Worm (Caenorhabditis elegans): Measurements from ENCODE around the gene erh-2.

- TF ChIP-seq ztf-11 (tag; optimal IDR thresholded peaks at IDR 0.05) (no peak), nhr-19 (GFP tag; conservative IDR thresholded peaks at IDR 0.05) (no peak), mef-2 (tag; optimal IDR thresholded peaks at IDR 0.05) (no peak), ama-1 (optimal IDR thresholded peaks at IDR 0.05) (no peak), C34B4.2 (tag; optimal IDR thresholded peaks at IDR 0.05) (no peak)
Observed at ce11 chrIII:4622375-4623130, 29.5 kb downstream of the erh-2 start, which contains the start of gene lron-5.
